Fruit fly (Drosophila melanogaster): ENCODE measurements around the gene CG4004.

DNA sequence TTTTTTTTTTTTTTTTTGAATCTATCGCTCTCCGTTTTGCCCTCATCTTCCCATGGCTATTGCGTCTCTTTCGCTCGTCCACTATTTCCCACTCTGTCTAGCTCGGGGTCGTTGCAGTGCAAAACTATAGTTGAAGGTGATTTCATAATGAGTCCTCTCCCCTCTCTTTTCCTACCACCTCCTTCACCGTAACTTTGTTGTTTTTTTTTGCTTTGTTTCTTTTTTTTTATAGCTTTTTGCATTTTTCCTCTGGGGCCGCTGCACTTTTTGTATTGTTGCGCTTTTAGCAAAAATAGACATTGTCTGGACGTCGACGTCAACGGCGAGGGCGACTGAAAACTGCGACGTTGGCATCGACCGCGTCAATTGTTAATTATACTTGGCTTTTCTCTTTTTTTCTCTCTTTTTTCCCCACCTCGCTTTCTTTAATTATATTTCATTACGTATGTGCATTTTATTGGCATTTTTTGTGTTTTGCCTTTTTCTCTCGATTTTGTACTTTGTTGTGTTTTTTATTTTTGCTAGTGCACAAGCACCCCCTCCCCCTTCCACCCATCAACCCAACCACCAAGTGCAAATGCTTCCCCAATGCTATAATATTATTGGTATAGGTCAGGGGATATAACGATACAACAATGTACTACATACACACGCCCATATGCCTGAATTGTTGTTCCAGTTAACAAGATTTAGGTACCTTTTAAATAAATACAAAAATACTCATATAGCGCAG is 18.7 kb upstream of the CG4004 start:
- TF ChIP-seq CG5204 (GFP tag; optimal IDR thresholded peaks at IDR 0.05) (no peak), CG7045 (GFP tag; optimal IDR thresholded peaks at IDR 0.05) (peak; percentile 65), Hr96 (GFP tag; optimal IDR thresholded peaks at IDR 0.05) (no peak), cnc (optimal IDR thresholded peaks at IDR 0.05) (no peak), CG11617 (GFP tag; optimal IDR thresholded peaks at IDR 0.05) (peak; percentile 65), CG7101 (tag; optimal IDR thresholded peaks at IDR 0.05) (peak; percentile 22), kay (GFP tag; ENCODE audit: borderline replicate concordance) (peak; percentile 97), CG14711 (tag; optimal IDR thresholded peaks at IDR 0.05) (no peak), toe (GFP tag; optimal IDR thresholded peaks at IDR 0.05) (peak; percentile 48), CG33017 (tag; optimal IDR thresholded peaks at IDR 0.05) (peak; percentile 52), CG1620 (GFP tag; optimal IDR thresholded peaks at IDR 0.05) (peak; percentile 1), CG12768 (GFP tag; optimal IDR thresholded peaks at IDR 0.05) (peak; percentile 75), bab1 (GFP tag; optimal IDR thresholded peaks at IDR 0.05) (no peak), pad (GFP tag; optimal IDR thresholded peaks at IDR 0.05) (peak; percentile 41)
